Worm (Caenorhabditis elegans) whole organism, L4/young adult: Measurements from ENCODE around the gene D1086.19.

Experiments used
- W03F9.2 ChIP-seq: fragments of 150-350 bp; optimal IDR thresholded peaks from 2 replicates; lab custom pipeline; 2014; ENCODE audit warnings: missing biosample characterization, missing genetic modification characterization
- dao-5 ChIP-seq: sonication (generic microtip); optimal IDR thresholded peaks from 2 replicates; lab custom pipeline; 2016; ENCODE audit warnings: missing genotype, missing genetic modification characterization, moderate library complexity, missing compliant biosample characterization
- him-1 ChIP-seq: sonication (generic microtip); optimal IDR thresholded peaks from 2 replicates; lab custom pipeline; 2016; ENCODE audit warnings: missing genotype, missing genetic modification reagents, missing genetic modification characterization, missing compliant biosample characterization

DNA sequence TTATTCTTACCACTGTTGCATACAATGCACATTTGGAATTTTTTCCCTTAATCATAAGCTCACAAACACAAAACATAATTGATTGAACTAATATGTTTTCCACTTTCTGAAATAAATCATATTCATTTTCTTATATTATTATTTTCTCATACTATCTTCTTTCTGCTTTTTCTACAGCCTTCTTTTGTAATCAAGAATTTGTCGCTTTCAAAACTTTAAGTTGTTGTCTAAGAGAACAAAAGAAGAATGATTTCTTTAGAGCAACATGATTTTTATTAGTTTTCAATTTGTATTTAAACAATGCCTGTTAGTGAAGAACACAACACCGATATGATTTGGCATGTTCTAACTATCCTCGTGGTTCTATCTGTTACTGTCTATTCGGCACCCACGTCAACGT lies 4.2 kb upstream of the D1086.19 start, which contains the start of gene D1086.7:
- no peak for TF ChIP-seq him-1 (tag; lab: Kevin White, UChicago)
- TF ChIP-seq W03F9.2, result no peak
- TF ChIP-seq dao-5 (tag; lab: Kevin White, UChicago), result no peak
